Worm (Caenorhabditis elegans) whole organism, mixed stage, embryonic: Measurements from ENCODE around the gene nspe-8.

Experiments used
- nhr-2 ChIP-seq: fragments of 150-350 bp; optimal IDR thresholded peaks from 2 replicates; lab custom pipeline; 2014; ENCODE audit warnings: missing biosample characterization, missing genetic modification characterization
- nhr-237 ChIP-seq: fragments of 150-350 bp; optimal IDR thresholded peaks from 2 replicates; lab custom pipeline; 2014; ENCODE audit warnings: missing biosample characterization, missing genetic modification characterization

- TF ChIP-seq nhr-2 (tag; lab: Kevin White, UChicago): no peak
- no peak for TF ChIP-seq nhr-237 (tag; lab: Kevin White, UChicago)
These were observed 6.8 kb upstream of the nspe-8 start, which contains the start of gene nspe-5 for ce11 chrII:12628566-12628965.
